Worm (Caenorhabditis elegans): ENCODE data around the gene R02F11.10.

The R02F11.10 gene

ce11 chrV:4826710-4827380, 37.9 kb downstream of the R02F11.10 start, which contains the start of the genes hsp-6 and C37H5.5:
Gene hsp-6 (minus strand): TSS chrV:4826760.
Gene C37H5.5 (plus strand): TSS chrV:4827360.
- TF ChIP-seq pha-4 (tag; optimal IDR thresholded peaks at IDR 0.05) (peak; percentile 90), nhr-28 (tag; optimal IDR thresholded peaks at IDR 0.05) (no peak), nhr-43 (tag; optimal IDR thresholded peaks at IDR 0.05; ENCODE audit: poor library complexity, severe bottlenecking) (no peak), elt-2 (tag; optimal IDR thresholded peaks at IDR 0.05) (peak; percentile 60), lsy-12 (tag; optimal IDR thresholded peaks at IDR 0.05) (peak; percentile 50), egl-5 (tag; optimal IDR thresholded peaks at IDR 0.05) (peak; percentile 28), unc-62 (GFP tag; optimal IDR thresholded peaks at IDR 0.05) (no peak), tbx-2 (tag; optimal IDR thresholded peaks at IDR 0.05) (peak; percentile 18), nhr-25 (tag; optimal IDR thresholded peaks at IDR 0.05) (peak; percentile 79), ceh-16 (tag; optimal IDR thresholded peaks at IDR 0.05) (no peak), ztf-4 (tag; optimal IDR thresholded peaks at IDR 0.05) (no peak), pqm-1 (tag; optimal IDR thresholded peaks at IDR 0.05) (peak; percentile 59), nfya-1 (tag; optimal IDR thresholded peaks at IDR 0.05; ENCODE audit: insufficient read depth) (peak; percentile 96), lin-15B (tag; optimal IDR thresholded peaks at IDR 0.05) (peak; percentile 91), nhr-23 (tag; optimal IDR thresholded peaks at IDR 0.05) (peak; percentile 80), nhr-77 (tag; optimal IDR thresholded peaks at IDR 0.05) (no peak), ceh-28 (tag; optimal IDR thresholded peaks at IDR 0.05) (peak; percentile 47), lin-39 (tag; optimal IDR thresholded peaks at IDR 0.05) (peak; percentile 92), zag-1 (tag; optimal IDR thresholded peaks at IDR 0.05) (no peak), eor-1 (tag; optimal IDR thresholded peaks at IDR 0.05) (no peak), R02D3.7 (tag; optimal IDR thresholded peaks at IDR 0.05) (peak; percentile 50), hmg-11 (tag; optimal IDR thresholded peaks at IDR 0.05) (peak; percentile 58), jun-1 (tag; optimal IDR thresholded peaks at IDR 0.05) (peak; percentile 32), snpc-4 (tag; optimal IDR thresholded peaks at IDR 0.05) (peak; percentile 74), fkh-10 (GFP tag; optimal IDR thresholded peaks at IDR 0.05) (peak; percentile 43), skn-1 (tag; optimal IDR thresholded peaks at IDR 0.05) (peak; percentile 67), nhr-67 (tag; optimal IDR thresholded peaks at IDR 0.05) (no peak)

- TF ChIP-seq nhr-23 (tag; optimal IDR thresholded peaks at IDR 0.05): no peak
Measured at ce11 chrV:4834277-4834676, 45.4 kb downstream of the R02F11.10 start, which contains the start of gene C37H5.14. Gene C37H5.14 (minus strand): TSS chrV:4834377.

Data from whole organism, L3 larva.